Worm (Caenorhabditis elegans): ENCODE measurements around the gene C14C11.1.

ce11 chrV:5695635-5696034, 32.2 kb downstream of the C14C11.1 start:
- TF ChIP-seq elt-1 (tag; optimal IDR thresholded peaks at IDR 0.05; ENCODE audit: borderline replicate concordance, insufficient read depth) (no peak), blmp-1 (tag; optimal IDR thresholded peaks at IDR 0.05) (no peak), sptf-1 (tag; optimal IDR thresholded peaks at IDR 0.05) (no peak), nhr-12 (tag; optimal IDR thresholded peaks at IDR 0.05) (no peak), tbx-8 (GFP tag; optimal IDR thresholded peaks at IDR 0.05) (no peak), mep-1 (tag; optimal IDR thresholded peaks at IDR 0.05) (no peak), pha-4 (tag; optimal IDR thresholded peaks at IDR 0.05) (no peak), ztf-11 (tag; optimal IDR thresholded peaks at IDR 0.05) (no peak), elt-3 (tag; optimal IDR thresholded peaks at IDR 0.05) (no peak)

Data from whole organism, mixed stage, embryonic.